Fruit fly (Drosophila melanogaster) whole organism, embryonic: ENCODE results near the gene jet.
A peak's percentile ranks its signal among the peaks of the same experiment; 100 is the strongest.

ENCODE experiments used
- Atf3 ChIP-seq: fragments of 200-800 bp; sonication (Bioruptor generic); optimal IDR thresholded peaks from 3 replicates; lab custom pipeline; 2016; ENCODE audit warnings: missing biosample characterization, missing genetic modification characterization
- Bgb ChIP-seq: fragments of 200-800 bp; sonication (Bioruptor generic); IDR thresholded peaks from 2 replicates; pipeline ENCODE4 v1.3.6; 2022; ENCODE audit warnings: missing biosample characterization, missing genetic modification characterization; ENCODE audit not compliant: partially characterized antibody
- CG10209 ChIP-seq: fragments of 200-800 bp; sonication (Bioruptor generic); optimal IDR thresholded peaks from 3 replicates; lab custom pipeline; 2017; ENCODE audit warnings: missing biosample characterization, mild to moderate bottlenecking, missing genetic modification characterization, missing genetic modification reagents
- CG10267 ChIP-seq: fragments of 200-800 bp; sonication (Bioruptor generic); optimal IDR thresholded peaks from 2 replicates; lab custom pipeline; 2018; ENCODE audit warnings: missing biosample characterization, mild to moderate bottlenecking, missing genetic modification characterization, moderate library complexity
- CG10979 ChIP-seq: fragments of 200-800 bp; sonication (Bioruptor generic); optimal IDR thresholded peaks from 2 replicates; lab custom pipeline; 2018; ENCODE audit warnings: missing biosample characterization, mild to moderate bottlenecking, missing genetic modification characterization, moderate library complexity
- CG11093 ChIP-seq: fragments of 200-800 bp; sonication (Bioruptor generic); IDR thresholded peaks from 3 replicates; pipeline ENCODE4 v1.3.6; 2022; ENCODE audit warnings: missing biosample characterization, missing genetic modification characterization
- CG11398 ChIP-seq: fragments of 200-800 bp; sonication (Bioruptor generic); optimal IDR thresholded peaks from 2 replicates; lab custom pipeline; 2016; ENCODE audit warnings: missing biosample characterization, missing genetic modification characterization
- CG12744 ChIP-seq: fragments of 200-800 bp; sonication (Bioruptor generic); optimal IDR thresholded peaks from 2 replicates; lab custom pipeline; 2016; ENCODE audit warnings: missing biosample characterization, missing genetic modification characterization
- CG13775 ChIP-seq: fragments of 200-800 bp; sonication (Bioruptor generic); optimal IDR thresholded peaks from 3 replicates; lab custom pipeline; 2017; ENCODE audit warnings: missing biosample characterization, mild to moderate bottlenecking, missing genetic modification characterization
- CG14667 ChIP-seq: fragments of 200-800 bp; sonication (Bioruptor generic); IDR thresholded peaks from 2 replicates; pipeline ENCODE4 v1.3.6; 2022; ENCODE audit warnings: missing biosample characterization, missing genetic modification characterization
- CG15269 ChIP-seq: fragments of 200-800 bp; sonication (Bioruptor generic); optimal IDR thresholded peaks from 2 replicates; lab custom pipeline; 2018; ENCODE audit warnings: missing biosample characterization, mild to moderate bottlenecking, missing genetic modification characterization, moderate library complexity
- CG1647 ChIP-seq: fragments of 200-800 bp; sonication (Bioruptor generic); optimal IDR thresholded peaks from 3 replicates; lab custom pipeline; 2016; ENCODE audit warnings: missing biosample characterization, missing genetic modification characterization
- CG17361 ChIP-seq: fragments of 200-800 bp; sonication (Bioruptor generic); IDR thresholded peaks from 3 replicates; pipeline ENCODE4 v1.3.6; 2022; ENCODE audit warnings: missing biosample characterization, missing genetic modification characterization
- CG17385 ChIP-seq: fragments of 200-800 bp; sonication (Bioruptor generic); optimal IDR thresholded peaks from 3 replicates; lab custom pipeline; 2018; ENCODE audit warnings: missing biosample characterization, mild to moderate bottlenecking, missing genetic modification characterization
- CG2678 ChIP-seq: fragments of 200-800 bp; sonication (Bioruptor generic); optimal IDR thresholded peaks from 3 replicates; lab custom pipeline; 2019; ENCODE audit warnings: missing biosample characterization, mild to moderate bottlenecking, missing genetic modification characterization, moderate library complexity
- CG31441 ChIP-seq: fragments of 200-800 bp; sonication (Bioruptor generic); IDR thresholded peaks from 2 replicates; pipeline ENCODE4 v1.3.6; 2022; ENCODE audit warnings: missing biosample characterization, missing genetic modification characterization
- CG32767 ChIP-seq: fragments of 200-800 bp; sonication (Bioruptor generic); IDR thresholded peaks from 2 replicates; pipeline ENCODE4 v1.3.6; 2022; ENCODE audit warnings: missing biosample characterization, missing genetic modification characterization
- CG3281 ChIP-seq: fragments of 200-800 bp; sonication (Bioruptor generic); optimal IDR thresholded peaks from 3 replicates; lab custom pipeline; 2017; ENCODE audit warnings: missing biosample characterization, mild to moderate bottlenecking, missing genetic modification characterization
- CG43689 ChIP-seq: fragments of 200-800 bp; sonication (Bioruptor generic); IDR thresholded peaks from 2 replicates; pipeline ENCODE4 v1.3.6; 2022; ENCODE audit warnings: missing biosample characterization, missing genetic modification characterization
- CG6683 ChIP-seq: fragments of 200-800 bp; sonication (Bioruptor generic); optimal IDR thresholded peaks from 2 replicates; lab custom pipeline; 2017; ENCODE audit warnings: missing biosample characterization, mild to moderate bottlenecking, missing genetic modification characterization, missing genetic modification reagents
- CG7839 ChIP-seq: fragments of 200-800 bp; sonication (Bioruptor generic); optimal IDR thresholded peaks from 3 replicates; lab custom pipeline; 2018; ENCODE audit warnings: missing biosample characterization, mild to moderate bottlenecking, missing genetic modification characterization, moderate library complexity
- Doc2 ChIP-seq: fragments of 200-800 bp; sonication (Bioruptor generic); IDR thresholded peaks from 2 replicates; pipeline ENCODE4 v1.3.6; 2022; ENCODE audit warnings: missing biosample characterization, missing genetic modification characterization
- Fer3 ChIP-seq: fragments of 200-800 bp; sonication (Bioruptor generic); optimal IDR thresholded peaks from 2 replicates; lab custom pipeline; 2018; ENCODE audit warnings: missing biosample characterization, mild to moderate bottlenecking, missing genetic modification characterization, moderate library complexity
- H2.0 ChIP-seq: fragments of 200-800 bp; sonication (Bioruptor generic); IDR thresholded peaks from 2 replicates; pipeline ENCODE4 v1.3.6; 2022; ENCODE audit warnings: missing biosample characterization, missing genetic modification characterization
- Hand ChIP-seq: fragments of 200-800 bp; sonication (Bioruptor generic); optimal IDR thresholded peaks from 2 replicates; lab custom pipeline; 2017; ENCODE audit warnings: mild to moderate bottlenecking, missing biosample characterization, missing genetic modification reagents, missing genetic modification characterization
- Hr39 ChIP-seq: fragments of >200 bp; optimal IDR thresholded peaks from 2 replicates; lab custom pipeline; 2017
- Kr ChIP-seq: fragments of 200-800 bp; sonication (Bioruptor generic); optimal IDR thresholded peaks from 2 replicates; lab custom pipeline; 2017; ENCODE audit warnings: missing biosample characterization, mild to moderate bottlenecking, missing genetic modification characterization
- Mrtf ChIP-seq: fragments of 200-800 bp; sonication (Bioruptor generic); IDR thresholded peaks from 3 replicates; pipeline ENCODE4 v1.3.6; 2022; ENCODE audit warnings: missing biosample characterization, missing genetic modification characterization
- NK7.1 ChIP-seq: fragments of 200-800 bp; sonication (Bioruptor generic); optimal IDR thresholded peaks from 3 replicates; lab custom pipeline; 2016; ENCODE audit warnings: missing biosample characterization, missing genetic modification characterization
- Poxn ChIP-seq: fragments of 200-800 bp; sonication (Bioruptor generic); IDR thresholded peaks from 2 replicates; pipeline ENCODE4 v1.3.6; 2022; ENCODE audit warnings: missing biosample characterization, missing genetic modification characterization
- Ptx1 ChIP-seq: fragments of 200-800 bp; sonication (Bioruptor generic); IDR thresholded peaks from 2 replicates; pipeline ENCODE4 v1.3.6; 2022; ENCODE audit warnings: missing biosample characterization, missing genetic modification characterization
- Scr ChIP-seq: fragments of 200-800 bp; sonication (Bioruptor generic); IDR thresholded peaks from 2 replicates; pipeline ENCODE4 v1.3.6; 2022; ENCODE audit warnings: missing biosample characterization, missing genetic modification characterization; ENCODE audit not compliant: partially characterized antibody
- Trl ChIP-seq, 3 experiments: fragments of >200 bp in 2 of 3; fragments of 200-800 bp in 1 of 3; sonication (Bioruptor generic) in 1 of 3; optimal IDR thresholded peaks; 2 replicates in 1 of 3; 3 replicates in 2 of 3; lab custom pipeline; 2016 to 2017; ENCODE audit warnings: missing biosample characterization in 1 of 3, missing genetic modification characterization in 1 of 3
- Usf ChIP-seq: fragments of 200-800 bp; sonication (Bioruptor generic); optimal IDR thresholded peaks from 2 replicates; lab custom pipeline; 2017; ENCODE audit warnings: missing genotype, missing biosample characterization, missing genetic modification characterization
- al ChIP-seq: fragments of 200-800 bp; sonication (Bioruptor generic); IDR thresholded peaks from 2 replicates; pipeline ENCODE4 v1.3.6; 2022; ENCODE audit warnings: missing biosample characterization, missing genetic modification characterization
- bbx ChIP-seq: fragments of 200-800 bp; sonication (Bioruptor generic); IDR thresholded peaks from 2 replicates; pipeline ENCODE4 v1.3.6; 2022; ENCODE audit warnings: missing biosample characterization, missing genetic modification characterization; ENCODE audit not compliant: partially characterized antibody
- chinmo ChIP-seq: fragments of 200-800 bp; sonication (Bioruptor generic); IDR thresholded peaks from 4 replicates; pipeline ENCODE4 v1.3.6; 2022; ENCODE audit warnings: missing biosample characterization, missing genetic modification characterization; ENCODE audit not compliant: partially characterized antibody
- corto ChIP-seq: fragments of 200-800 bp; sonication (Bioruptor generic); optimal IDR thresholded peaks from 2 replicates; lab custom pipeline; 2016; ENCODE audit warnings: missing biosample characterization, mild to moderate bottlenecking, missing genetic modification characterization, moderate library complexity
- dati ChIP-seq: fragments of 200-800 bp; sonication (Bioruptor generic); IDR thresholded peaks from 2 replicates; pipeline ENCODE4 v1.3.6; 2022; ENCODE audit warnings: missing biosample characterization, missing genetic modification characterization
- jigr1 ChIP-seq: fragments of 200-800 bp; sonication (Bioruptor generic); IDR thresholded peaks from 3 replicates; pipeline ENCODE4 v1.3.6; 2022; ENCODE audit warnings: missing biosample characterization, missing genetic modification characterization
- kah ChIP-seq: fragments of 200-800 bp; sonication (Bioruptor generic); optimal IDR thresholded peaks from 2 replicates; lab custom pipeline; 2018; ENCODE audit warnings: missing biosample characterization, mild to moderate bottlenecking, missing genetic modification characterization
- pfk ChIP-seq: fragments of 200-800 bp; sonication (Bioruptor generic); optimal IDR thresholded peaks from 2 replicates; lab custom pipeline; 2018; ENCODE audit warnings: missing biosample characterization, mild to moderate bottlenecking, missing genetic modification characterization, moderate library complexity
- pnt ChIP-seq: fragments of 200-800 bp; sonication (Bioruptor generic); optimal IDR thresholded peaks from 3 replicates; lab custom pipeline; 2016; ENCODE audit warnings: missing biosample characterization, missing genetic modification characterization
- pros ChIP-seq: fragments of 200-800 bp; sonication (Bioruptor generic); optimal IDR thresholded peaks from 3 replicates; lab custom pipeline; 2019; ENCODE audit warnings: missing biosample characterization, mild to moderate bottlenecking, missing genetic modification characterization, moderate library complexity
- so ChIP-seq: fragments of 200-800 bp; sonication (Bioruptor generic); IDR thresholded peaks from 3 replicates; pipeline ENCODE4 v1.3.6; 2022; ENCODE audit warnings: missing biosample characterization, missing genetic modification characterization
- stc ChIP-seq: fragments of 200-800 bp; sonication (Bioruptor generic); IDR thresholded peaks from 2 replicates; pipeline ENCODE4 v1.3.6; 2022; ENCODE audit warnings: missing biosample characterization, missing genetic modification characterization
- toy ChIP-seq: fragments of 200-800 bp; sonication (Bioruptor generic); IDR thresholded peaks from 2 replicates; pipeline ENCODE4 v1.3.6; 2022; ENCODE audit warnings: missing biosample characterization, missing genetic modification characterization
- vnd ChIP-seq: fragments of 200-800 bp; sonication (Bioruptor generic); IDR thresholded peaks from 3 replicates; pipeline ENCODE4 v1.3.6; 2022; ENCODE audit warnings: missing biosample characterization, missing genetic modification characterization; ENCODE audit not compliant: partially characterized antibody
- yki ChIP-seq: fragments of >200 bp; optimal IDR thresholded peaks from 3 replicates; lab custom pipeline; 2018

The jet gene

dm6 chr2L:4997401-4998259 lies 48.0 kb upstream of the jet start (continued):
- TF ChIP-seq CG32767 (GFP tag; lab: Robert Waterston, UW) (peak; percentile 98), CG43689 (GFP tag; lab: Robert Waterston, UW) (peak; percentile 98), NK7.1 (GFP tag; lab: Kevin White, UChicago) (peak; percentile 98), vnd (peak; percentile 73), CG11093 (GFP tag; lab: Robert Waterston, UW) (peak; percentile 99), pfk (GFP tag; lab: Kevin White, UChicago) (peak; percentile 50), Usf (GFP tag; lab: Kevin White, UChicago) (peak; percentile 98), Doc2 (GFP tag; lab: Robert Waterston, UW) (peak; percentile 98), Scr (GFP tag; lab: Robert Waterston, UW) (peak; percentile 39; the same call in 1 of the 2 replicates), toy (GFP tag; lab: Robert Waterston, UW) (peak; percentile 95), dati (GFP tag; lab: Robert Waterston, UW) (peak; percentile 99), Mrtf (peak; percentile 99), al (GFP tag; lab: Robert Waterston, UW) (peak; percentile 99), Kr (GFP tag; lab: Kevin White, UChicago) (peak; percentile 87), corto (GFP tag; lab: Kevin White, UChicago) (peak; percentile 95), CG13775 (GFP tag; lab: Kevin White, UChicago) (peak; percentile 99), Hr39 (lab: Kevin White, UChicago) (no peak), Poxn (GFP tag; lab: Robert Waterston, UW) (peak; percentile 96), CG10267 (peak; percentile 96), CG1647 (GFP tag; lab: Kevin White, UChicago) (peak; percentile 99), Fer3 (tag; lab: Kevin White, UChicago) (peak; percentile 99), so (GFP tag; lab: Robert Waterston, UW) (peak; percentile 99), Trl (optimal IDR thresholded peaks at IDR 0.05; lab: Kevin White, UChicago) (peak; percentile 91 to 94), Trl (GFP tag; optimal IDR thresholded peaks at IDR 0.05; lab: Kevin White, UChicago) (peak; percentile 99), yki (lab: Kevin White, UChicago) (peak; percentile 61), jigr1 (peak; percentile 99), chinmo (no peak), pros (GFP tag; lab: Kevin White, UChicago) (peak; percentile 79), CG11398 (GFP tag; lab: Kevin White, UChicago) (peak; percentile 99), CG12744 (GFP tag; lab: Kevin White, UChicago) (peak; percentile 99), CG6683 (GFP tag; lab: Kevin White, UChicago) (peak; percentile 97), CG17385 (GFP tag; lab: Kevin White, UChicago) (peak; percentile 96), CG7839 (peak; percentile 99), Atf3 (GFP tag; lab: Kevin White, UChicago) (peak; percentile 99), H2.0 (peak; percentile 99), CG3281 (GFP tag; lab: Kevin White, UChicago) (peak; percentile 99), Ptx1 (GFP tag; lab: Robert Waterston, UW) (peak; percentile 99), CG17361 (GFP tag; lab: Robert Waterston, UW) (peak; percentile 99), CG2678 (tag; lab: Kevin White, UChicago) (peak; percentile 99), CG10209 (peak; percentile 99), bbx (GFP tag; lab: Robert Waterston, UW) (peak; percentile 63), CG14667 (GFP tag; lab: Robert Waterston, UW) (peak; percentile 99), CG15269 (tag; lab: Kevin White, UChicago) (peak; percentile 99), kah (GFP tag; lab: Kevin White, UChicago) (peak; percentile 97), CG31441 (GFP tag; lab: Robert Waterston, UW) (peak; percentile 99), CG10979 (tag; lab: Kevin White, UChicago) (peak; percentile 99), Hand (GFP tag; lab: Kevin White, UChicago) (peak; percentile 94), Bgb (GFP tag; lab: Robert Waterston, UW) (peak; percentile 59), pnt (GFP tag; lab: Kevin White, UChicago) (peak; percentile 99), stc (GFP tag; lab: Robert Waterston, UW) (peak; percentile 99)
